Fruit fly (Drosophila melanogaster) whole organism, embryonic: ENCODE data around the gene CG4004.

ENCODE experiments used
- CG10565 ChIP-seq: fragments of 200-800 bp; sonication (Bioruptor generic); optimal IDR thresholded peaks from 3 replicates; lab custom pipeline; 2016; ENCODE audit warnings: missing biosample characterization, mild to moderate bottlenecking, missing genetic modification characterization
- CG16815 ChIP-seq: fragments of 200-800 bp; sonication (Bioruptor generic); optimal IDR thresholded peaks from 3 replicates; lab custom pipeline; 2017; ENCODE audit warnings: missing biosample characterization, mild to moderate bottlenecking, missing genetic modification characterization
- CG5953 ChIP-seq: fragments of 200-800 bp; sonication (Bioruptor generic); IDR thresholded peaks from 2 replicates; pipeline ENCODE4 v1.3.6; 2022; ENCODE audit warnings: missing biosample characterization, missing genetic modification characterization
- CG6689 ChIP-seq: fragments of 200-800 bp; sonication (Bioruptor generic); IDR thresholded peaks from 2 replicates; pipeline ENCODE4 v1.3.6; 2022; ENCODE audit warnings: missing biosample characterization, missing genetic modification characterization
- HLH4C ChIP-seq: fragments of 200-800 bp; sonication (Bioruptor generic); IDR thresholded peaks from 3 replicates; pipeline ENCODE4 v1.3.6; 2022; ENCODE audit warnings: missing biosample characterization, missing genetic modification characterization; ENCODE audit not compliant: partially characterized antibody
- Rx ChIP-seq: fragments of 200-800 bp; sonication (Bioruptor generic); IDR thresholded peaks from 2 replicates; pipeline ENCODE4 v1.3.6; 2022; ENCODE audit warnings: missing biosample characterization, missing genetic modification characterization
- al ChIP-seq: fragments of 200-800 bp; sonication (Bioruptor generic); IDR thresholded peaks from 2 replicates; pipeline ENCODE4 v1.3.6; 2022; ENCODE audit warnings: missing biosample characterization, missing genetic modification characterization
- ken ChIP-seq: fragments of 200-800 bp; sonication (Bioruptor generic); IDR thresholded peaks from 3 replicates; pipeline ENCODE4 v1.3.6; 2022; ENCODE audit warnings: missing biosample characterization, missing genetic modification characterization
- pan ChIP-seq, 4 experiments: fragments of >200 bp in 3 of 4; fragments of 200-800 bp in 1 of 4; sonication (Bioruptor generic) in 1 of 4; optimal IDR thresholded peaks in 3 of 4; IDR thresholded peaks in 1 of 4; 2 replicates each; pipeline versions ENCODE4 v1.3.6 to Lab custom; 2017 to 2022; ENCODE audit warnings: missing biosample characterization in 2 of 4, missing genetic modification characterization in 2 of 4, mixed read lengths in 1 of 4

dm6 chrX:12740441-12740840 is 3.6 kb upstream of the CG4004 start:
- no peak for TF ChIP-seq CG16815 (GFP tag; lab: Kevin White, UChicago)
- TF ChIP-seq CG5953 (GFP tag; lab: Robert Waterston, UW) = no peak
- no peak for TF ChIP-seq CG10565 (GFP tag; lab: Kevin White, UChicago)
- no peak for TF ChIP-seq ken (GFP tag; lab: Robert Waterston, UW)
- no peak for TF ChIP-seq HLH4C (GFP tag; lab: Robert Waterston, UW)
- no peak for TF ChIP-seq al
- TF ChIP-seq Rx (GFP tag; lab: Robert Waterston, UW) = no peak
- TF ChIP-seq CG6689 (GFP tag; lab: Robert Waterston, UW) = no peak
- no peak for TF ChIP-seq pan (optimal IDR thresholded peaks at IDR 0.05; lab: Kevin White, UChicago)
- no peak for TF ChIP-seq pan (GFP tag; optimal IDR thresholded peaks at IDR 0.05 in 1 of 2, IDR thresholded peaks at IDR 0.05 in 1 of 2)
